Fruit fly (Drosophila melanogaster) whole organism, prepupa: ENCODE data around the gene Spf30.

Experiments
- CG11294 ChIP-seq: fragments of 200-800 bp; sonication (Bioruptor generic); IDR thresholded peaks from 2 replicates; pipeline ENCODE4 v1.3.6; 2022; ENCODE audit warnings: missing biosample characterization, missing genetic modification characterization
- CG1621 ChIP-seq: fragments of 200-800 bp; sonication (Bioruptor generic); optimal IDR thresholded peaks from 3 replicates; lab custom pipeline; 2018; ENCODE audit warnings: missing biosample characterization, mild to moderate bottlenecking, missing genetic modification characterization
- CG3032 ChIP-seq: fragments of 200-800 bp; optimal IDR thresholded peaks from 2 replicates; lab custom pipeline; 2019; ENCODE audit warnings: missing biosample characterization, mild to moderate bottlenecking, missing genetic modification characterization, moderate library complexity
- CG34406 ChIP-seq: fragments of 200-800 bp; sonication (Bioruptor generic); optimal IDR thresholded peaks from 3 replicates; lab custom pipeline; 2016; ENCODE audit warnings: missing biosample characterization, missing genetic modification characterization
- CG3919 ChIP-seq: fragments of 200-800 bp; sonication (Bioruptor generic); optimal IDR thresholded peaks from 3 replicates; lab custom pipeline; 2016; ENCODE audit warnings: missing biosample characterization, missing genetic modification characterization
- CG6276 ChIP-seq: fragments of 200-800 bp; sonication (Bioruptor generic); optimal IDR thresholded peaks from 2 replicates; lab custom pipeline; 2017; ENCODE audit warnings: missing biosample characterization, mild to moderate bottlenecking, missing genetic modification characterization
- CG6792 ChIP-seq: fragments of 200-800 bp; sonication (Bioruptor generic); optimal IDR thresholded peaks from 3 replicates; lab custom pipeline; 2016; ENCODE audit warnings: missing biosample characterization, missing genetic modification characterization
- CG7368 ChIP-seq: fragments of 200-800 bp; sonication (Bioruptor generic); optimal IDR thresholded peaks from 3 replicates; lab custom pipeline; 2016; ENCODE audit warnings: missing biosample characterization, missing genetic modification characterization
- Hr39 ChIP-seq: fragments of 200-800 bp; sonication (Bioruptor generic); optimal IDR thresholded peaks from 2 replicates; lab custom pipeline; 2016; ENCODE audit warnings: missing biosample characterization, missing genetic modification characterization
- Smox ChIP-seq: fragments of 200-800 bp; sonication (Bioruptor generic); optimal IDR thresholded peaks from 3 replicates; lab custom pipeline; 2016; ENCODE audit warnings: missing biosample characterization, missing genetic modification characterization
- Sox14 ChIP-seq: fragments of 200-800 bp; sonication (Bioruptor generic); optimal IDR thresholded peaks from 3 replicates; lab custom pipeline; 2016; ENCODE audit warnings: missing biosample characterization, missing genetic modification characterization
- fd59A ChIP-seq: fragments of 200-800 bp; sonication (Bioruptor generic); optimal IDR thresholded peaks from 2 replicates; lab custom pipeline; 2017; ENCODE audit warnings: missing biosample characterization, mild to moderate bottlenecking, missing genetic modification characterization, missing genetic modification reagents
- salr ChIP-seq, 2 experiments: fragments of 200-800 bp; sonication (Bioruptor generic); optimal IDR thresholded peaks; 3 replicates each; lab custom pipeline; 2016 to 2018; ENCODE audit warnings: missing biosample characterization in 2 of 2, missing genetic modification characterization in 2 of 2, mild to moderate bottlenecking in 1 of 2

The Spf30 gene

dm6 chr3L:23738183-23738831 lies 23.5 kb downstream of the Spf30 start:
- TF ChIP-seq CG1621 (tag; lab: Kevin White, UChicago) (no peak), CG3919 (no peak), Hr39 (GFP tag; lab: Kevin White, UChicago) (no peak), CG11294 (no peak), salr (GFP tag; optimal IDR thresholded peaks at IDR 0.05; lab: Kevin White, UChicago) (no peak), CG6276 (GFP tag; lab: Kevin White, UChicago) (no peak), Sox14 (GFP tag; lab: Kevin White, UChicago) (no peak), CG3032 (tag; lab: Kevin White, UChicago) (no peak), Smox (no peak), fd59A (GFP tag; lab: Kevin White, UChicago) (no peak), CG6792 (GFP tag; lab: Kevin White, UChicago) (no peak), CG34406 (GFP tag; lab: Kevin White, UChicago) (no peak), CG7368 (GFP tag; lab: Kevin White, UChicago) (no peak)
- TF ChIP-seq, all 60 proteins: peak for 0
